Worm (Caenorhabditis elegans) whole organism, late embryonic: ENCODE measurements around the gene K08E5.5.

Source experiments
- ceh-9 ChIP-seq: sonication (generic microtip); optimal IDR thresholded peaks from 2 replicates; lab custom pipeline; 2016; ENCODE audit warnings: mild to moderate bottlenecking, missing genetic modification characterization, inconsistent platforms, missing compliant biosample characterization
- fkh-10 ChIP-seq: fragments of 150-350 bp; optimal IDR thresholded peaks from 2 replicates; lab custom pipeline; 2014; ENCODE audit warnings: missing biosample characterization, missing genetic modification reagents, missing genetic modification characterization
- nfya-1 ChIP-seq: sonication (generic microtip); optimal IDR thresholded peaks from 2 replicates; lab custom pipeline; 2017; ENCODE audit warnings: missing genetic modification characterization, mild to moderate bottlenecking, missing compliant biosample characterization, antibody characterized with exemption, moderate library complexity
- npax-4 ChIP-seq: sonication (generic microtip); optimal IDR thresholded peaks from 2 replicates; lab custom pipeline; 2016; ENCODE audit warnings: missing genetic modification characterization, missing compliant biosample characterization
- zip-5 ChIP-seq: sonication (generic microtip); optimal IDR thresholded peaks from 2 replicates; lab custom pipeline; 2016; ENCODE audit warnings: missing genetic modification characterization, missing compliant biosample characterization

DNA sequence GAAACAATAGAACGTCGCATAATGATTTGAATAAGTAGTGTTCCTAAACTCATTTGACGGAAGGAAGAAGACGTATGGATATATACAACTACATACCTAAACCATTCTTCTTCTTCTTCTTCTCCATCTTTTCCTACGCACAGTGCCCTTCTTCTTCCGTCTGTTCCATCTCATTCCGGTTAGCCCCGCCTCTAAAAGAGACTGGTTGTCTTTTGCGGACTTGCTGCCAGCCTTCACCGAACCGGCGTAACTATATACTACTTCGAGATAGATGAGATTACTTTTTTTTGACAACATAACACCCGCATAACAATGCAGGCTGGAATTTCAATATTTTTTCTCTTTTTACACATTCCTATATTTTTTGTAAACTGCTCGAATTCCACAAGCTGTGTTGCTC lies at the start of gene K08E5.5, which contains the start of gene mua-3:
- no peak for TF ChIP-seq fkh-10 (GFP tag; lab: Kevin White, UChicago)
- no peak for TF ChIP-seq ceh-9 (tag; lab: Kevin White, UChicago)
- no peak for TF ChIP-seq nfya-1 (tag; lab: Kevin White, UChicago)
- TF ChIP-seq zip-5 (tag; lab: Kevin White, UChicago) = no peak
- no peak for TF ChIP-seq npax-4 (tag; lab: Kevin White, UChicago)
